Fruit fly (Drosophila melanogaster) whole organism, embryonic: ENCODE measurements around the gene blot.
A peak's percentile ranks its signal among the peaks of the same experiment; 100 is the strongest.

Experiments
- CG10366 ChIP-seq: fragments of 200-800 bp; sonication (Bioruptor generic); IDR thresholded peaks from 2 replicates; pipeline ENCODE4 v1.3.6; 2022; ENCODE audit warnings: missing biosample characterization, missing genetic modification characterization
- CG10565 ChIP-seq: fragments of 200-800 bp; sonication (Bioruptor generic); optimal IDR thresholded peaks from 3 replicates; lab custom pipeline; 2016; ENCODE audit warnings: missing biosample characterization, mild to moderate bottlenecking, missing genetic modification characterization
- CG11456 ChIP-seq: fragments of 200-800 bp; sonication (Bioruptor generic); IDR thresholded peaks from 3 replicates; pipeline ENCODE4 v1.3.6; 2022; ENCODE audit warnings: missing biosample characterization, missing genetic modification characterization
- CG13775 ChIP-seq: fragments of 200-800 bp; sonication (Bioruptor generic); optimal IDR thresholded peaks from 3 replicates; lab custom pipeline; 2017; ENCODE audit warnings: missing biosample characterization, mild to moderate bottlenecking, missing genetic modification characterization
- CG15269 ChIP-seq: fragments of 200-800 bp; sonication (Bioruptor generic); optimal IDR thresholded peaks from 2 replicates; lab custom pipeline; 2018; ENCODE audit warnings: missing biosample characterization, mild to moderate bottlenecking, missing genetic modification characterization, moderate library complexity
- CG15601 ChIP-seq: fragments of 200-800 bp; sonication (Bioruptor generic); optimal IDR thresholded peaks from 3 replicates; lab custom pipeline; 2019; ENCODE audit warnings: missing biosample characterization, mild to moderate bottlenecking, missing genetic modification characterization, moderate library complexity
- CG17359 ChIP-seq: fragments of 200-800 bp; sonication (Bioruptor generic); optimal IDR thresholded peaks from 3 replicates; lab custom pipeline; 2018; ENCODE audit warnings: missing biosample characterization, mild to moderate bottlenecking, missing genetic modification characterization, moderate library complexity
- CG34376 ChIP-seq: fragments of 200-800 bp; sonication (Bioruptor generic); optimal IDR thresholded peaks from 2 replicates; lab custom pipeline; 2018; ENCODE audit warnings: missing biosample characterization, mild to moderate bottlenecking, missing genetic modification characterization
- CG4328 ChIP-seq: fragments of 200-800 bp; sonication (Bioruptor generic); optimal IDR thresholded peaks from 3 replicates; lab custom pipeline; 2017; ENCODE audit warnings: missing biosample characterization, missing genetic modification reagents, missing genetic modification characterization
- CG6175 ChIP-seq: fragments of 200-800 bp; sonication (Bioruptor generic); IDR thresholded peaks from 3 replicates; pipeline ENCODE4 v1.3.6; 2022; ENCODE audit warnings: missing biosample characterization, missing genetic modification characterization
- CG6813 ChIP-seq: fragments of 200-800 bp; sonication (Bioruptor generic); optimal IDR thresholded peaks from 2 replicates; lab custom pipeline; 2017; ENCODE audit warnings: missing biosample characterization, missing genetic modification characterization, mild to moderate bottlenecking, moderate library complexity, missing genetic modification reagents
- CG8281 ChIP-seq: fragments of 200-800 bp; sonication (Bioruptor generic); optimal IDR thresholded peaks from 2 replicates; lab custom pipeline; 2018; ENCODE audit warnings: missing biosample characterization, mild to moderate bottlenecking, missing genetic modification characterization, moderate library complexity
- CG8388 ChIP-seq: fragments of 200-800 bp; sonication (Bioruptor generic); optimal IDR thresholded peaks from 2 replicates; lab custom pipeline; 2019; ENCODE audit warnings: missing biosample characterization, mild to moderate bottlenecking, missing genetic modification characterization, moderate library complexity
- CG9437 ChIP-seq: fragments of 200-800 bp; sonication (Bioruptor generic); optimal IDR thresholded peaks from 2 replicates; lab custom pipeline; 2018; ENCODE audit warnings: missing biosample characterization, mild to moderate bottlenecking, missing genetic modification characterization
- CTCF ChIP-seq: fragments of 200-800 bp; sonication (Bioruptor generic); optimal IDR thresholded peaks from 2 replicates; lab custom pipeline; 2017; ENCODE audit warnings: missing biosample characterization, mild to moderate bottlenecking, missing genetic modification characterization, moderate library complexity
- Dek ChIP-seq: fragments of 200-800 bp; sonication (Bioruptor generic); optimal IDR thresholded peaks from 3 replicates; lab custom pipeline; 2019; ENCODE audit warnings: missing biosample characterization, mild to moderate bottlenecking, missing genetic modification characterization, moderate library complexity
- Ets65A ChIP-seq: fragments of 200-800 bp; sonication (Bioruptor generic); peaks from one replicate; lab custom pipeline; 2016; ENCODE audit warnings: missing biosample characterization, missing genetic modification characterization
- Fer1 ChIP-seq: fragments of 200-800 bp; sonication (Bioruptor generic); optimal IDR thresholded peaks from 2 replicates; lab custom pipeline; 2017; ENCODE audit warnings: missing biosample characterization, mild to moderate bottlenecking, missing genetic modification characterization
- Hmr ChIP-seq: fragments of 200-800 bp; sonication (Bioruptor generic); optimal IDR thresholded peaks from 3 replicates; lab custom pipeline; 2017; ENCODE audit warnings: mild to moderate bottlenecking, missing biosample characterization, missing genetic modification reagents, missing genetic modification characterization
- Med ChIP-seq: fragments of 200-800 bp; sonication (Bioruptor generic); peaks from one replicate; lab custom pipeline; 2016; ENCODE audit warnings: missing biosample characterization, missing genetic modification characterization, mild to moderate bottlenecking, inconsistent platforms, moderate library complexity
- Optix ChIP-seq: fragments of 200-800 bp; sonication (Bioruptor generic); IDR thresholded peaks from 3 replicates; pipeline ENCODE4 v1.3.6; 2022; ENCODE audit warnings: missing biosample characterization, missing genetic modification characterization
- abd-A ChIP-seq: fragments of 200-800 bp; sonication (Bioruptor generic); optimal IDR thresholded peaks from 3 replicates; lab custom pipeline; 2019; ENCODE audit warnings: missing biosample characterization, mild to moderate bottlenecking, missing genetic modification characterization, moderate library complexity
- chinmo ChIP-seq: fragments of 200-800 bp; sonication (Bioruptor generic); IDR thresholded peaks from 4 replicates; pipeline ENCODE4 v1.3.6; 2022; ENCODE audit warnings: missing biosample characterization, missing genetic modification characterization; ENCODE audit not compliant: partially characterized antibody
- crol ChIP-seq: fragments of 200-800 bp; sonication (Bioruptor generic); IDR thresholded peaks from 2 replicates; pipeline ENCODE4 v1.3.6; 2022; ENCODE audit warnings: missing biosample characterization, missing genetic modification characterization
- dimm ChIP-seq: fragments of 200-800 bp; sonication (Bioruptor generic); IDR thresholded peaks from 2 replicates; pipeline ENCODE4 v1.3.6; 2022; ENCODE audit warnings: missing biosample characterization, missing genetic modification characterization
- ems ChIP-seq: fragments of 200-800 bp; sonication (Bioruptor generic); optimal IDR thresholded peaks from 3 replicates; lab custom pipeline; 2016; ENCODE audit warnings: missing biosample characterization, missing genetic modification characterization
- fru ChIP-seq: fragments of >200 bp; optimal IDR thresholded peaks from 2 replicates; lab custom pipeline; 2017
- gem ChIP-seq: fragments of 200-800 bp; sonication (Bioruptor generic); optimal IDR thresholded peaks from 2 replicates; lab custom pipeline; 2019; ENCODE audit warnings: missing biosample characterization, mild to moderate bottlenecking, missing genetic modification characterization, moderate library complexity
- grn ChIP-seq: fragments of 200-800 bp; sonication (Bioruptor generic); optimal IDR thresholded peaks from 3 replicates; lab custom pipeline; 2017; ENCODE audit warnings: missing biosample characterization, missing genetic modification characterization
- gt ChIP-seq: fragments of 200-800 bp; sonication (Bioruptor generic); IDR thresholded peaks from 2 replicates; pipeline ENCODE4 v1.3.6; 2022; ENCODE audit warnings: missing biosample characterization, missing genetic modification characterization
- maf-S ChIP-seq: fragments of 200-800 bp; sonication (Bioruptor generic); optimal IDR thresholded peaks from 2 replicates; lab custom pipeline; 2016; ENCODE audit warnings: missing biosample characterization, missing genetic modification characterization
- sd ChIP-seq: fragments of 200-800 bp; sonication (Bioruptor generic); optimal IDR thresholded peaks from 3 replicates; lab custom pipeline; 2018; ENCODE audit warnings: missing biosample characterization, mild to moderate bottlenecking, missing genetic modification characterization, moderate library complexity
- sima ChIP-seq: fragments of 200-800 bp; sonication (Bioruptor generic); optimal IDR thresholded peaks from 2 replicates; lab custom pipeline; 2016; ENCODE audit warnings: missing biosample characterization, missing genetic modification characterization
- sr ChIP-seq: fragments of 200-800 bp; sonication (Bioruptor generic); IDR thresholded peaks from 3 replicates; pipeline ENCODE4 v1.3.6; 2022; ENCODE audit warnings: missing biosample characterization, missing genetic modification characterization
- tap ChIP-seq: fragments of 200-800 bp; optimal IDR thresholded peaks from 3 replicates; lab custom pipeline; 2019; ENCODE audit warnings: missing biosample characterization, mild to moderate bottlenecking, missing genetic modification characterization, moderate library complexity

The blot gene

dm6 chr3L:17403268-17403667 is 18.0 kb downstream of the blot start (continued):
- TF ChIP-seq chinmo (GFP tag; lab: Robert Waterston, UW), result 0 out of 4 replicates have a peak, but pooled peaks have one; percentile 47

- TF ChIP-seq Hmr (no peak), CG8388 (GFP tag; lab: Kevin White, UChicago) (peak; percentile 65), Ets65A (GFP tag; lab: Kevin White, UChicago) (peak; percentile 91), CTCF (no peak), CG4328 (GFP tag; lab: Kevin White, UChicago) (no peak), CG13775 (GFP tag; lab: Kevin White, UChicago) (no peak), dimm (0 out of 2 replicates have a peak, but pooled peaks have one; percentile 12)
- TF ChIP-seq, all 482 proteins: peak for 3
Measured at dm6 chr3L:17402399-17402798, 18.9 kb downstream of the blot start.

dm6 chr3L:17401411-17401810 is 19.9 kb downstream of the blot start:
- TF ChIP-seq sr (GFP tag; lab: Robert Waterston, UW), result 0 out of 3 replicates have a peak, but pooled peaks have one; percentile 9
- TF ChIP-seq crol (GFP tag; lab: Robert Waterston, UW), result peak; percentile 34; the same call in 1 of the 2 replicates
- TF ChIP-seq CG10366 (GFP tag; lab: Robert Waterston, UW), result no peak
- no peak for TF ChIP-seq fru (lab: Kevin White, UChicago)
- no peak for TF ChIP-seq gt (GFP tag; lab: Robert Waterston, UW)
- 0 out of 3 replicates have a peak, but pooled peaks have one; percentile 3 for TF ChIP-seq CG11456 (GFP tag; lab: Robert Waterston, UW)
- TF ChIP-seq Med (GFP tag; lab: Kevin White, UChicago), result peak; percentile 63
- TF ChIP-seq CG15601 (tag; lab: Kevin White, UChicago), result no peak
- no peak for TF ChIP-seq tap (tag; lab: Kevin White, UChicago)
- TF ChIP-seq Ets65A (GFP tag; lab: Kevin White, UChicago), result peak; percentile 83
- 0 out of 3 replicates have a peak, but pooled peaks have one; percentile 21 for TF ChIP-seq CG6175 (GFP tag; lab: Robert Waterston, UW)
- no peak for TF ChIP-seq CG9437 (GFP tag; lab: Kevin White, UChicago)
- TF ChIP-seq chinmo (GFP tag; lab: Robert Waterston, UW), result 0 out of 4 replicates have a peak, but pooled peaks have one; percentile 25

dm6 chr3L:17400911-17401310 is 20.4 kb downstream of the blot start:
- TF ChIP-seq CG34376 (GFP tag; lab: Kevin White, UChicago), result no peak
- no peak for TF ChIP-seq sima (GFP tag; lab: Kevin White, UChicago)
- no peak for TF ChIP-seq gem (tag; lab: Kevin White, UChicago)
- no peak for TF ChIP-seq CG6813 (GFP tag; lab: Kevin White, UChicago)
- no peak for TF ChIP-seq grn
- TF ChIP-seq CG15269 (tag; lab: Kevin White, UChicago), result no peak
- no peak for TF ChIP-seq Dek (tag; lab: Kevin White, UChicago)
- no peak for TF ChIP-seq ems (GFP tag; lab: Kevin White, UChicago)
- TF ChIP-seq CG10565, result no peak
- TF ChIP-seq CG17359 (tag; lab: Kevin White, UChicago), result no peak
- TF ChIP-seq CG8281 (tag; lab: Kevin White, UChicago), result no peak
- no peak for TF ChIP-seq maf-S (GFP tag; lab: Kevin White, UChicago)
- no peak for TF ChIP-seq Fer1 (GFP tag; lab: Kevin White, UChicago)

dm6 chr3L:17399014-17399413 is 22.3 kb downstream of the blot start:
- TF ChIP-seq Optix (no peak), sd (peak; percentile 7), abd-A (tag; lab: Kevin White, UChicago) (peak; percentile 81)
